Fruit fly (Drosophila melanogaster): ENCODE results near the gene CG43707.

DNA sequence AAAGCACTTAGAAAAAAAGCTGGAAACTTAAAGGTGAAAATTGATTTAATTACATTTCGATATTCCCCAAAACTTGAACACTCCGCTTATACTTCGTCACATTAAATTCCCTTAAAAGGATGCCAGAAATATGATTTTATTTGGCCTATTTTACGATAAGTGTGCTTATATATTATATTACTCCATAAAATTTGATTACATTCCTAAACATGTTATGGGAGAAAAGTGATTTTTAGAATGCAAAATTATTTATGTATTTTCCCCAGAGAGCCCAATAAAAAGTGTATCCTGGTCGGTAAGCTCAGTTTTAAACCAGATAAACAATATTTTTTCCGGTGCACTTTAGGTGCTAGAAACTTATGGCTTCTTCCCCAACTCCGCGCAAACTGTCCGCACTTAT, 19.4 kb upstream of the CG43707 start:
- TF ChIP-seq CG8159 (tag; optimal IDR thresholded peaks at IDR 0.05), result peak; percentile 28
- TF ChIP-seq CG4496 (GFP tag; IDR thresholded peaks at IDR 0.05), result no peak
- no peak for TF ChIP-seq fd96Ca (GFP tag; IDR thresholded peaks at IDR 0.05)
- no peak for TF ChIP-seq CG34367 (tag; optimal IDR thresholded peaks at IDR 0.05)
- TF ChIP-seq gl (tag; optimal IDR thresholded peaks at IDR 0.05), result no peak
- TF ChIP-seq CG32121 (GFP tag; IDR thresholded peaks at IDR 0.05), result no peak
- TF ChIP-seq EcR (GFP tag; optimal IDR thresholded peaks at IDR 0.05), result no peak
- TF ChIP-seq CG10348 (GFP tag; IDR thresholded peaks at IDR 0.05), result no peak
- TF ChIP-seq CG12605 (GFP tag; IDR thresholded peaks at IDR 0.05), result no peak

Measured in whole organism, pupa.